Fruit fly (Drosophila melanogaster) whole organism, adult: ENCODE data around the gene CG13012.

Experiments
- CG12768 ChIP-seq: fragments of 200-800 bp; sonication (Bioruptor generic); optimal IDR thresholded peaks from 2 replicates; lab custom pipeline; 2017; ENCODE audit warnings: missing biosample characterization, missing genetic modification characterization, mild to moderate bottlenecking, moderate library complexity, missing genetic modification reagents
- bab1 ChIP-seq: fragments of 200-800 bp; sonication (Bioruptor generic); optimal IDR thresholded peaks from 3 replicates; lab custom pipeline; 2019; ENCODE audit warnings: missing biosample characterization, mild to moderate bottlenecking, missing genetic modification characterization, moderate library complexity
- cic ChIP-seq: fragments of 200-800 bp; sonication (Bioruptor generic); optimal IDR thresholded peaks from 2 replicates; lab custom pipeline; 2017; ENCODE audit warnings: missing biosample characterization, mild to moderate bottlenecking, missing genetic modification characterization, moderate library complexity
- tj ChIP-seq: fragments of 200-800 bp; sonication (Bioruptor generic); optimal IDR thresholded peaks from 3 replicates; lab custom pipeline; 2017; ENCODE audit warnings: missing biosample characterization, mild to moderate bottlenecking, missing genetic modification characterization, moderate library complexity

DNA sequence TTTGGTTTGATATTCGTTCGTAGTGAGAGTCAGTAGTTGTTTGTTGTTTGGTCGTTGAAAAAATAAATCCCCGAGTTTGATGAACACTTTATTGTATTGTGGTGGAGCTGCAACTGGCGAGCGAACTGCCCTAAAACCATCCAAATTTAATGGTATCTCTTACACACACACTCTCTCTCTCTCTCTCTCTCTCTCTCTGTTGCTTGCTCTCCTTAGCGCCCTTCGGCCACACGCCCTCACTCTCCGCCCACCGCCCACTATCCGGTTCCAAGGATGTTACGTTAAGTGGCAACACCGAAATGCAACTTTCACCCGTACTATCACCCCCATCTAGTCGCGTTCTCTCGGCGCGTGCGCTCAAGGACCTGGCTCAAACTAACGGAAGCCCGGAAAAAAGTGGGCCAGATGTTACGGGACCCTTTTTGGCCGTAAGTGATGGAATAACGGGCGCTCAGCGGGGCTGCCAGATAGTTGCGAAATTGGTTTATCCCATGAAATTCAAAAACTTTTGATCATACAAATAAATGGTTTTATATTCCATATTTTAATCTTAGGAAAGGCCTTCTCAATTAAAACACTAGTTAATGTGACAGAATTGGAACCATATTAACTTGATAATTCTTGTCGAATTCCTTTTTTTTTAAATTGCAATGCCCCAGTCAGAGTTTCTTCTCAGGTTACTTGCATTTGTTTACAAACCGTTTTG, 11.0 kb upstream of the CG13012 start:
- TF ChIP-seq bab1 (no peak), CG12768 (no peak), tj (GFP tag; lab: Kevin White, UChicago) (no peak), cic (GFP tag; lab: Kevin White, UChicago) (no peak)
